Fruit fly (Drosophila melanogaster) whole organism, embryonic: Measurements from ENCODE around the gene CG43321.

Experiments used
- CG12071 ChIP-seq: fragments of 200-800 bp; sonication (Bioruptor generic); optimal IDR thresholded peaks from 3 replicates; lab custom pipeline; 2018; ENCODE audit warnings: missing biosample characterization, mild to moderate bottlenecking, missing genetic modification characterization
- CG12236 ChIP-seq: fragments of 200-800 bp; sonication (Bioruptor generic); optimal IDR thresholded peaks from 2 replicates; lab custom pipeline; 2016; ENCODE audit warnings: missing biosample characterization, missing genetic modification characterization
- CG12391 ChIP-seq: fragments of 200-800 bp; sonication (Bioruptor generic); optimal IDR thresholded peaks from 3 replicates; lab custom pipeline; 2018; ENCODE audit warnings: missing biosample characterization, mild to moderate bottlenecking, missing genetic modification characterization, moderate library complexity
- CG12659 ChIP-seq: fragments of 200-800 bp; sonication (Bioruptor generic); optimal IDR thresholded peaks from 3 replicates; lab custom pipeline; 2017; ENCODE audit warnings: mild to moderate bottlenecking, missing biosample characterization, missing genetic modification reagents, missing genetic modification characterization
- CG12744 ChIP-seq: fragments of 200-800 bp; sonication (Bioruptor generic); optimal IDR thresholded peaks from 2 replicates; lab custom pipeline; 2016; ENCODE audit warnings: missing biosample characterization, missing genetic modification characterization
- CG12769 ChIP-seq: fragments of 200-800 bp; sonication (Bioruptor generic); optimal IDR thresholded peaks from 2 replicates; lab custom pipeline; 2019; ENCODE audit warnings: missing biosample characterization, mild to moderate bottlenecking, missing genetic modification characterization, moderate library complexity
- CG12942 ChIP-seq: fragments of 200-800 bp; sonication (Bioruptor generic); optimal IDR thresholded peaks from 3 replicates; lab custom pipeline; 2016; ENCODE audit warnings: missing biosample characterization, missing genetic modification characterization
- CG13123 ChIP-seq: fragments of 200-800 bp; sonication (Bioruptor generic); optimal IDR thresholded peaks from 2 replicates; lab custom pipeline; 2016; ENCODE audit warnings: missing biosample characterization, missing genetic modification characterization
- CG13775 ChIP-seq: fragments of 200-800 bp; sonication (Bioruptor generic); optimal IDR thresholded peaks from 3 replicates; lab custom pipeline; 2017; ENCODE audit warnings: missing biosample characterization, mild to moderate bottlenecking, missing genetic modification characterization
- CG15011 ChIP-seq: fragments of 200-800 bp; sonication (Bioruptor generic); optimal IDR thresholded peaks from 3 replicates; lab custom pipeline; 2018; ENCODE audit warnings: missing biosample characterization, mild to moderate bottlenecking, missing genetic modification characterization
- CG17328 ChIP-seq: fragments of 200-800 bp; sonication (Bioruptor generic); IDR thresholded peaks from 2 replicates; pipeline ENCODE4 v1.3.6; 2022; ENCODE audit warnings: missing biosample characterization, missing genetic modification characterization
- CG17361 ChIP-seq: fragments of 200-800 bp; sonication (Bioruptor generic); IDR thresholded peaks from 3 replicates; pipeline ENCODE4 v1.3.6; 2022; ENCODE audit warnings: missing biosample characterization, missing genetic modification characterization
- CG17385 ChIP-seq: fragments of 200-800 bp; sonication (Bioruptor generic); optimal IDR thresholded peaks from 3 replicates; lab custom pipeline; 2018; ENCODE audit warnings: missing biosample characterization, mild to moderate bottlenecking, missing genetic modification characterization
- CG31224 ChIP-seq: fragments of 200-800 bp; sonication (Bioruptor generic); IDR thresholded peaks from 2 replicates; pipeline ENCODE4 v1.3.6; 2022; ENCODE audit warnings: missing biosample characterization, missing genetic modification characterization
- CG4282 ChIP-seq: fragments of 200-800 bp; sonication (Bioruptor generic); optimal IDR thresholded peaks from 2 replicates; lab custom pipeline; 2016; ENCODE audit warnings: missing biosample characterization, missing genetic modification characterization
- CG6683 ChIP-seq: fragments of 200-800 bp; sonication (Bioruptor generic); optimal IDR thresholded peaks from 2 replicates; lab custom pipeline; 2017; ENCODE audit warnings: missing biosample characterization, mild to moderate bottlenecking, missing genetic modification characterization, missing genetic modification reagents
- CG8765 ChIP-seq: fragments of 200-800 bp; sonication (Bioruptor generic); IDR thresholded peaks from 2 replicates; pipeline ENCODE4 v1.3.6; 2022; ENCODE audit warnings: missing biosample characterization, missing genetic modification characterization
- CrebB ChIP-seq: fragments of 200-800 bp; sonication (Bioruptor generic); optimal IDR thresholded peaks from 3 replicates; lab custom pipeline; 2018; ENCODE audit warnings: missing biosample characterization, mild to moderate bottlenecking, missing genetic modification characterization
- D19A ChIP-seq: fragments of 200-800 bp; optimal IDR thresholded peaks from 3 replicates; lab custom pipeline; 2019; ENCODE audit warnings: missing biosample characterization, mild to moderate bottlenecking, missing genetic modification characterization, moderate library complexity
- Dfd ChIP-seq, 2 experiments: fragments of >200 bp; optimal IDR thresholded peaks; 2 replicates each; lab custom pipeline; 2017; ENCODE audit warnings: missing biosample characterization in 2 of 2, missing genetic modification characterization in 2 of 2
- GATAe ChIP-seq: fragments of 200-800 bp; sonication (Bioruptor generic); conservative IDR thresholded peaks from 2 replicates; pipeline ENCODE4 v1.3.6; 2022; ENCODE audit warnings: missing biosample characterization, missing genetic modification characterization
- Hr51 ChIP-seq, 2 experiments: fragments of 200-800 bp; sonication (Bioruptor generic); optimal IDR thresholded peaks; 2 replicates in 1 of 2; 3 replicates in 1 of 2; lab custom pipeline; 2016 to 2018; ENCODE audit warnings: missing biosample characterization in 2 of 2, missing genetic modification characterization in 2 of 2, mild to moderate bottlenecking in 1 of 2, moderate library complexity in 1 of 2
- Mrtf ChIP-seq: fragments of 200-800 bp; sonication (Bioruptor generic); IDR thresholded peaks from 3 replicates; pipeline ENCODE4 v1.3.6; 2022; ENCODE audit warnings: missing biosample characterization, missing genetic modification characterization
- Nf-YB ChIP-seq: fragments of 200-800 bp; sonication (Bioruptor generic); optimal IDR thresholded peaks from 3 replicates; lab custom pipeline; 2019; ENCODE audit warnings: missing biosample characterization, mild to moderate bottlenecking, missing genetic modification characterization, moderate library complexity
- Poxn ChIP-seq: fragments of 200-800 bp; sonication (Bioruptor generic); IDR thresholded peaks from 2 replicates; pipeline ENCODE4 v1.3.6; 2022; ENCODE audit warnings: missing biosample characterization, missing genetic modification characterization
- Usf ChIP-seq: fragments of 200-800 bp; sonication (Bioruptor generic); optimal IDR thresholded peaks from 2 replicates; lab custom pipeline; 2017; ENCODE audit warnings: missing genotype, missing biosample characterization, missing genetic modification characterization
- YL-1 ChIP-seq: fragments of 200-800 bp; sonication (Bioruptor generic); optimal IDR thresholded peaks from 3 replicates; lab custom pipeline; 2017; ENCODE audit warnings: missing biosample characterization, mild to moderate bottlenecking, missing genetic modification characterization
- ato ChIP-seq: fragments of 200-800 bp; sonication (Bioruptor generic); IDR thresholded peaks from 2 replicates; pipeline ENCODE4 v1.3.6; 2022; ENCODE audit warnings: missing biosample characterization, missing genetic modification characterization; ENCODE audit not compliant: partially characterized antibody
- az2 ChIP-seq: fragments of 200-800 bp; sonication (Bioruptor generic); optimal IDR thresholded peaks from 3 replicates; lab custom pipeline; 2016; ENCODE audit warnings: missing biosample characterization, missing genetic modification characterization
- cad ChIP-seq: fragments of >200 bp; optimal IDR thresholded peaks from 2 replicates; lab custom pipeline; 2017; ENCODE audit warnings: missing biosample characterization, missing genetic modification characterization
- cg ChIP-seq: fragments of 200-800 bp; sonication (Bioruptor generic); optimal IDR thresholded peaks from 3 replicates; lab custom pipeline; 2019; ENCODE audit warnings: missing biosample characterization, mild to moderate bottlenecking, missing genetic modification characterization, moderate library complexity
- chm ChIP-seq: fragments of 200-800 bp; sonication (Bioruptor generic); IDR thresholded peaks from 2 replicates; pipeline ENCODE4 v1.3.6; 2022; ENCODE audit warnings: missing biosample characterization, missing genetic modification characterization
- croc ChIP-seq: fragments of 200-800 bp; sonication (Bioruptor generic); conservative IDR thresholded peaks from 3 replicates; pipeline ENCODE4 v1.3.6; 2022; ENCODE audit warnings: missing biosample characterization, missing genetic modification characterization
- danr ChIP-seq: fragments of 200-800 bp; sonication (Bioruptor generic); IDR thresholded peaks from 2 replicates; pipeline ENCODE4 v1.3.6; 2022; ENCODE audit warnings: missing biosample characterization, missing genetic modification characterization
- dmrt99B ChIP-seq: fragments of 200-800 bp; sonication (Bioruptor generic); optimal IDR thresholded peaks from 2 replicates; lab custom pipeline; 2018; ENCODE audit warnings: missing biosample characterization, mild to moderate bottlenecking, missing genetic modification characterization, moderate library complexity
- gsb-n ChIP-seq: fragments of 200-800 bp; sonication (Bioruptor generic); optimal IDR thresholded peaks from 3 replicates; lab custom pipeline; 2018; ENCODE audit warnings: missing biosample characterization, mild to moderate bottlenecking, missing genetic modification characterization
- gt ChIP-seq: fragments of 200-800 bp; sonication (Bioruptor generic); IDR thresholded peaks from 2 replicates; pipeline ENCODE4 v1.3.6; 2022; ENCODE audit warnings: missing biosample characterization, missing genetic modification characterization
- kah ChIP-seq: fragments of 200-800 bp; sonication (Bioruptor generic); optimal IDR thresholded peaks from 2 replicates; lab custom pipeline; 2018; ENCODE audit warnings: missing biosample characterization, mild to moderate bottlenecking, missing genetic modification characterization
- lmd ChIP-seq: fragments of 200-800 bp; sonication (Bioruptor generic); IDR thresholded peaks from 2 replicates; pipeline ENCODE4 v1.3.6; 2022; ENCODE audit warnings: missing biosample characterization, missing genetic modification characterization
- nom ChIP-seq: fragments of 200-800 bp; sonication (Bioruptor generic); optimal IDR thresholded peaks from 2 replicates; lab custom pipeline; 2017; ENCODE audit warnings: missing biosample characterization, missing genetic modification characterization, mild to moderate bottlenecking, moderate library complexity, missing genetic modification reagents
- peb ChIP-seq: fragments of 200-800 bp; sonication (Bioruptor generic); IDR thresholded peaks from 2 replicates; pipeline ENCODE4 v1.3.6; 2022; ENCODE audit warnings: missing biosample characterization, missing genetic modification characterization
- psq ChIP-seq: fragments of 200-800 bp; sonication (Bioruptor generic); optimal IDR thresholded peaks from 2 replicates; lab custom pipeline; 2017; ENCODE audit warnings: missing biosample characterization, missing genetic modification characterization
- schlank ChIP-seq: fragments of 200-800 bp; sonication (Bioruptor generic); optimal IDR thresholded peaks from 2 replicates; lab custom pipeline; 2018; ENCODE audit warnings: missing biosample characterization, mild to moderate bottlenecking, missing genetic modification characterization
- sens-2 ChIP-seq: fragments of 200-800 bp; sonication (Bioruptor generic); IDR thresholded peaks from 2 replicates; pipeline ENCODE4 v1.3.6; 2022; ENCODE audit warnings: missing biosample characterization, missing genetic modification characterization
- sisA ChIP-seq: fragments of 200-800 bp; sonication (Bioruptor generic); IDR thresholded peaks from 2 replicates; pipeline ENCODE4 v1.3.6; 2022; ENCODE audit warnings: missing biosample characterization, missing genetic modification characterization
- sob ChIP-seq: fragments of 200-800 bp; sonication (Bioruptor generic); IDR thresholded peaks from 2 replicates; pipeline ENCODE4 v1.3.6; 2022; ENCODE audit warnings: missing biosample characterization, missing genetic modification characterization
- ssp ChIP-seq: fragments of 200-800 bp; sonication (Bioruptor generic); IDR thresholded peaks from 2 replicates; pipeline ENCODE4 v1.3.6; 2022; ENCODE audit warnings: missing biosample characterization, missing genetic modification characterization
- ttk ChIP-seq: fragments of 200-800 bp; sonication (Bioruptor generic); IDR thresholded peaks from 2 replicates; pipeline ENCODE4 v2.1.2; 2022; ENCODE audit warnings: missing biosample characterization, missing genetic modification characterization
- z ChIP-seq: fragments of 200-800 bp; sonication (Bioruptor generic); IDR thresholded peaks from 3 replicates; pipeline ENCODE4 v1.3.6; 2022; ENCODE audit warnings: missing biosample characterization, missing genetic modification characterization
- zf30C ChIP-seq: fragments of 200-800 bp; sonication (Bioruptor generic); optimal IDR thresholded peaks from 3 replicates; lab custom pipeline; 2018; ENCODE audit warnings: missing biosample characterization, mild to moderate bottlenecking, missing genetic modification characterization

Gene CG43321

DNA sequence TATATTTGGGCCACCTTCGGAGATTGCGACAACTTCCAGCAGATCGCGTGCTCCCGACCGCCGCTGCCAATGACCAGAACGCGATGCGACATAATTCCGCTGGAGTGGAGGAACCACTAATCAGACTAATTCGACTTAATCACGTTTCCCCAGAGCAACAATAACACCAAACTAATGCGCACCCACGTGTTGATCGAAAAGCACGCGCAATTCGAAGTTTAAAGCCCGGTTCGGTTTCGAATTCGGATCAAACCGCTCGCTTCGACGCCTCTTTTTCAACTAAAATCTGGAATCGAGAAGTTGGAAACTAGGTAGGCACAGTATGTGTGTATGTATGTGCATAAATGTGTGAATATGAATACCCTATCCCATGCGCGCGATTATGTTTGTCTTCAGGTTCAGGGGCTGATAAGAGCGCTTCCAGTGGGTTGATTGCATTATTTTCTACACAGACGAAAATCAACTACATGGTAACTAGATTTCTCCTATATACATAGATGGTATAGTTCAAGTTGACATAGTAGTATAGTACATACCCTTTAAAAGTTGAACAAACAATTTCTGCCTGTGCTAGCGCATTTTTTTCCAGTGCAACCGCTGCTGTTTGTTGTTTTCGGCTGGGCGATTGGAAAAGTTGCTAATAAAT lies 11.7 kb downstream of the CG43321 start, which contains the start of gene Gart (continued):
- TF ChIP-seq gsb-n (no peak), cg (GFP tag; lab: Kevin White, UChicago) (peak; percentile 43), CG4282 (GFP tag; lab: Kevin White, UChicago) (peak; percentile 58), Mrtf (peak; percentile 46; the same call in 1 of the 3 replicates), Poxn (no peak), danr (GFP tag; lab: Robert Waterston, UW) (0 out of 2 replicates have a peak, but pooled peaks have one; percentile 16), CG17361 (GFP tag; lab: Robert Waterston, UW) (0 out of 3 replicates have a peak, but pooled peaks have one; percentile 27), gt (GFP tag; lab: Robert Waterston, UW) (no peak), cad (GFP tag; lab: Kevin White, UChicago) (no peak), CG6683 (no peak), CG15011 (no peak), az2 (peak; percentile 57), sisA (GFP tag; lab: Robert Waterston, UW) (peak; percentile 34; the same call in 1 of the 2 replicates), zf30C (GFP tag; lab: Kevin White, UChicago) (peak; percentile 84), psq (GFP tag; lab: Kevin White, UChicago) (no peak), CG17328 (GFP tag; lab: Robert Waterston, UW) (peak; percentile 63), CG12769 (tag; lab: Kevin White, UChicago) (peak; percentile 86), Hr51 (GFP tag; optimal IDR thresholded peaks at IDR 0.05; lab: Kevin White, UChicago) (peak in 1 of 2 experiments; percentile 43), CG12071 (GFP tag; lab: Kevin White, UChicago) (no peak), Usf (GFP tag; lab: Kevin White, UChicago) (peak; percentile 4), nom (GFP tag; lab: Kevin White, UChicago) (no peak), CrebB (tag; lab: Kevin White, UChicago) (peak; percentile 59), CG17385 (peak; percentile 76), lmd (GFP tag; lab: Robert Waterston, UW) (no peak; the same call in none of the 2 replicates), CG12744 (GFP tag; lab: Kevin White, UChicago) (peak; percentile 57), Dfd (GFP tag; optimal IDR thresholded peaks at IDR 0.05; lab: Kevin White, UChicago) (no peak), sob (GFP tag; lab: Robert Waterston, UW) (peak; percentile 51), CG12236 (GFP tag; lab: Kevin White, UChicago) (peak; percentile 46), CG12391 (peak; percentile 71), GATAe (GFP tag; lab: Robert Waterston, UW) (no peak), chm (GFP tag; lab: Robert Waterston, UW) (peak; percentile 42), Nf-YB (GFP tag; lab: Kevin White, UChicago) (peak; percentile 65), YL-1 (GFP tag; lab: Kevin White, UChicago) (no peak), kah (GFP tag; lab: Kevin White, UChicago) (no peak), CG8765 (GFP tag; lab: Robert Waterston, UW) (no peak), ssp (peak; percentile 71), croc (GFP tag; lab: Robert Waterston, UW) (no peak), CG12659 (GFP tag; lab: Kevin White, UChicago) (peak; percentile 76), ato (GFP tag; lab: Robert Waterston, UW) (no peak), CG12942 (GFP tag; lab: Kevin White, UChicago) (peak; percentile 42), peb (GFP tag; lab: Robert Waterston, UW) (no peak), CG13775 (peak; percentile 12), D19A (peak; percentile 93), CG31224 (GFP tag; lab: Robert Waterston, UW) (no peak), CG13123 (GFP tag; lab: Kevin White, UChicago) (no peak), schlank (tag; lab: Kevin White, UChicago) (peak; percentile 50), z (GFP tag; lab: Robert Waterston, UW) (no peak), ttk (GFP tag; lab: Robert Waterston, UW) (peak; percentile 58; the same call in 1 of the 2 replicates), sens-2 (GFP tag; lab: Robert Waterston, UW) (no peak), dmrt99B (tag; lab: Kevin White, UChicago) (peak; percentile 61)
